Worm (Caenorhabditis elegans) whole organism, L3 larva: ENCODE results near the gene pdha-1.

Experiments
- R02D3.7 ChIP-seq: fragments of 150-350 bp; optimal IDR thresholded peaks from 2 replicates; lab custom pipeline; 2014; ENCODE audit warnings: missing biosample characterization, missing genetic modification characterization
- ZK546.5 ChIP-seq: sonication (generic microtip); optimal IDR thresholded peaks from 2 replicates; lab custom pipeline; 2017; ENCODE audit warnings: missing biosample characterization, missing genetic modification characterization
- aly-2 ChIP-seq: fragments of 150-350 bp; optimal IDR thresholded peaks from 2 replicates; lab custom pipeline; 2014; ENCODE audit warnings: missing biosample characterization, missing genetic modification characterization
- ama-1 ChIP-seq: fragments of 150-350 bp; optimal IDR thresholded peaks from 2 replicates; lab custom pipeline; 2018
- ceh-28 ChIP-seq: fragments of 150-350 bp; optimal IDR thresholded peaks from 2 replicates; lab custom pipeline; 2014; ENCODE audit warnings: missing biosample characterization, missing genetic modification reagents, missing genetic modification characterization
- ceh-9 ChIP-seq: sonication (generic microtip); optimal IDR thresholded peaks from 2 replicates; lab custom pipeline; 2018; ENCODE audit warnings: missing biosample characterization, missing genetic modification characterization
- egl-27 ChIP-seq: sonication (generic microtip); optimal IDR thresholded peaks from 4 replicates; lab custom pipeline; 2017; ENCODE audit warnings: missing biosample characterization, missing genetic modification reagents, missing genetic modification characterization
- egl-5 ChIP-seq: fragments of 150-350 bp; optimal IDR thresholded peaks from 2 replicates; lab custom pipeline; 2017; ENCODE audit warnings: missing biosample characterization, missing genetic modification reagents, missing genetic modification characterization, inconsistent platforms
- elt-1 ChIP-seq: fragments of 150-350 bp; optimal IDR thresholded peaks from 2 replicates; lab custom pipeline; 2014; ENCODE audit warnings: missing biosample characterization, missing genetic modification characterization
- elt-2 ChIP-seq: sonication (generic microtip); optimal IDR thresholded peaks from 2 replicates; lab custom pipeline; 2016; ENCODE audit warnings: missing genetic modification reagents, mild to moderate bottlenecking, missing genetic modification characterization, missing compliant biosample characterization
- elt-3 ChIP-seq, 3 experiments: fragments of 150-350 bp in 1 of 3; sonication (generic microtip) in 2 of 3; optimal IDR thresholded peaks; 2 replicates in 2 of 3; 4 replicates in 1 of 3; lab custom pipeline; 2014 to 2017; ENCODE audit warnings: missing biosample characterization in 3 of 3, missing genetic modification characterization in 3 of 3
- eor-1 ChIP-seq, 2 experiments: fragments of 150-350 bp; optimal IDR thresholded peaks; 2 replicates each; lab custom pipeline; 2014 to 2018; ENCODE audit warnings: missing biosample characterization in 2 of 2, missing genetic modification characterization in 2 of 2
- hmg-11 ChIP-seq: sonication (generic microtip); optimal IDR thresholded peaks from 2 replicates; lab custom pipeline; 2016; ENCODE audit warnings: missing genetic modification characterization, missing compliant biosample characterization
- jun-1 ChIP-seq: fragments of 150-350 bp; optimal IDR thresholded peaks from 2 replicates; lab custom pipeline; 2014; ENCODE audit warnings: missing biosample characterization, missing genetic modification reagents, missing genetic modification characterization
- lin-15B ChIP-seq: fragments of 150-350 bp; optimal IDR thresholded peaks from 2 replicates; lab custom pipeline; 2014; ENCODE audit warnings: missing biosample characterization, missing genetic modification characterization
- lin-39 ChIP-seq: fragments of 150-350 bp; optimal IDR thresholded peaks from 2 replicates; lab custom pipeline; 2018; ENCODE audit warnings: missing biosample characterization, missing genetic modification reagents, missing genetic modification characterization
- lsy-12 ChIP-seq: sonication (generic microtip); optimal IDR thresholded peaks from 2 replicates; lab custom pipeline; 2016; ENCODE audit warnings: mild to moderate bottlenecking, missing genetic modification characterization, missing compliant biosample characterization
- mml-1 ChIP-seq: fragments of 150-350 bp; sonication (generic microtip); optimal IDR thresholded peaks from 3 replicates; lab custom pipeline; 2014; ENCODE audit warnings: missing biosample characterization, missing genetic modification characterization
- nfya-1 ChIP-seq: sonication (generic microtip); optimal IDR thresholded peaks from 2 replicates; lab custom pipeline; 2017; ENCODE audit warnings: missing genetic modification characterization, mild to moderate bottlenecking, missing compliant biosample characterization, antibody characterized with exemption, moderate library complexity; ENCODE audit not compliant: insufficient read depth
- nhr-11 ChIP-seq: fragments of 150-350 bp; optimal IDR thresholded peaks from 2 replicates; lab custom pipeline; 2014; ENCODE audit warnings: missing biosample characterization, missing genetic modification characterization
- nhr-237 ChIP-seq: fragments of 150-350 bp; optimal IDR thresholded peaks from 2 replicates; lab custom pipeline; 2014; ENCODE audit warnings: missing biosample characterization, missing genetic modification characterization
- nhr-25 ChIP-seq: sonication (generic microtip); optimal IDR thresholded peaks from 2 replicates; lab custom pipeline; 2017; ENCODE audit warnings: missing biosample characterization, missing genetic modification characterization
- nhr-28 ChIP-seq: fragments of 150-350 bp; optimal IDR thresholded peaks from 2 replicates; lab custom pipeline; 2014; ENCODE audit warnings: missing biosample characterization, missing genetic modification characterization
- nhr-67 ChIP-seq: fragments of 150-350 bp; optimal IDR thresholded peaks from 2 replicates; lab custom pipeline; 2014; ENCODE audit warnings: missing biosample characterization, missing genetic modification characterization
- nhr-76 ChIP-seq: fragments of 150-350 bp; sonication (generic microtip); optimal IDR thresholded peaks from 5 replicates; lab custom pipeline; 2014; ENCODE audit warnings: missing biosample characterization, missing genetic modification characterization
- pha-4 ChIP-seq: fragments of 150-350 bp; optimal IDR thresholded peaks from 2 replicates; lab custom pipeline; 2014; ENCODE audit warnings: missing biosample characterization, missing genetic modification reagents, missing genetic modification characterization
- pqm-1 ChIP-seq: fragments of 150-350 bp; optimal IDR thresholded peaks from 2 replicates; lab custom pipeline; 2017; ENCODE audit warnings: missing biosample characterization, missing genetic modification characterization, inconsistent platforms
- sea-2 ChIP-seq: fragments of 150-350 bp; sonication (generic microtip); optimal IDR thresholded peaks from 4 replicates; lab custom pipeline; 2014; ENCODE audit warnings: missing biosample characterization, missing genetic modification reagents, missing genetic modification characterization
- skn-1 ChIP-seq: fragments of 150-350 bp; optimal IDR thresholded peaks from 2 replicates; lab custom pipeline; 2014; ENCODE audit warnings: missing biosample characterization, missing genetic modification characterization
- snpc-4 ChIP-seq: fragments of 150-350 bp; optimal IDR thresholded peaks from 2 replicates; lab custom pipeline; 2014; ENCODE audit warnings: missing biosample characterization, missing genetic modification characterization
- tbx-2 ChIP-seq: sonication (generic microtip); optimal IDR thresholded peaks from 2 replicates; lab custom pipeline; 2016; ENCODE audit warnings: mild to moderate bottlenecking, missing genetic modification characterization, missing compliant biosample characterization
- unc-39 ChIP-seq: sonication (generic microtip); optimal IDR thresholded peaks from 4 replicates; lab custom pipeline; 2017; ENCODE audit warnings: missing biosample characterization, missing genetic modification characterization
- unc-62 ChIP-seq: fragments of 150-350 bp; sonication (generic microtip); optimal IDR thresholded peaks from 4 replicates; lab custom pipeline; 2014; ENCODE audit warnings: missing biosample characterization, missing genetic modification reagents, missing genetic modification characterization
- ztf-4 ChIP-seq: fragments of 150-350 bp; optimal IDR thresholded peaks from 2 replicates; lab custom pipeline; 2014; ENCODE audit warnings: missing biosample characterization, missing genetic modification characterization

pdha-1 gene

DNA sequence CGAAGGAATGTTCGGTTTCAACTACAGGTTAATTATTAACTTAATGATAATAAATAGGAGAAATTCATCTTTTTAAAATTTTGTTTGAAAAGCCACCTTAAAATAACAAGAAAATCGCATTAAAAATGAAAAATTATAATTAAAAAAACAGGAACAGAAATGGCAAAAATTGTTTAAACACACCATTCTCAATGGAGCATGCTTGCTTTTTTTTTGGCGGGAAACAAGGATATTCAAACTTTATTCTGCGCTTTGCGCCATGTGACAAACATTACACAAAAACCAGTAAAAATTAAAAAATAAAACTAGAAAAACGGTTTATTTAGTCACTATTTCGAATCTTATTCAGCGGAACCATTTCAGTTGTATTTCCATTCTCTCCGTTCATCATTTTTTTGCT, 37.4 kb upstream of the pdha-1 start:
- TF ChIP-seq nhr-76 (tag; lab: Kevin White, UChicago): no peak
- no peak for TF ChIP-seq tbx-2 (tag; lab: Kevin White, UChicago)
- no peak for TF ChIP-seq snpc-4 (tag; lab: Kevin White, UChicago)
- TF ChIP-seq hmg-11 (tag; lab: Kevin White, UChicago): no peak
- TF ChIP-seq jun-1 (tag; lab: Kevin White, UChicago): no peak
- no peak for TF ChIP-seq sea-2 (GFP tag; lab: Kevin White, UChicago)
- TF ChIP-seq nhr-237 (tag; lab: Kevin White, UChicago): no peak
- no peak for TF ChIP-seq ama-1 (lab: Kevin White, UChicago)
- TF ChIP-seq unc-62: no peak
- TF ChIP-seq pqm-1 (tag; lab: Kevin White, UChicago): no peak
- TF ChIP-seq unc-39: no peak
- no peak for TF ChIP-seq nhr-67 (tag; lab: Kevin White, UChicago)
- no peak for TF ChIP-seq nhr-28 (tag; lab: Kevin White, UChicago)
- no peak for TF ChIP-seq nhr-11 (tag; lab: Kevin White, UChicago)
- no peak for TF ChIP-seq lin-39 (tag; lab: Kevin White, UChicago)
- TF ChIP-seq, all 47 proteins: peak for 0

DNA sequence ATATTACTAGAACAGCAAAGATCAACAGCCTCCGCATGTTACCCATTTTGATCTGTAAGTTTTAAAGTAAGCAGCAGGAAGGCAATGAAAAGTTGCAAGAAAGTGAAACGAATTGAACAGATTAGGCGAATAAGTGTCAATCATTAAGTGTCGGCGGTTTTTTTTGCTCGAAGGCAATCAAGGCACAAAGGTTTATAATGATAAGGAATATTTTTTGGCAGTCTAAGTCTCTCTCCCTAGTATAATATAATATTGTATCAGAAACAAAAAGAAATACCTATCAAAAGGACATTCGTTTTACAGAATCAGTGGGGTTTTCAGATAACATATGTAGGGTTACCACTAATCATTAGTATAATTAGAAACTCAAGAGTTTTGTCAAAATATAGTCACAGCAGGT, 33.4 kb upstream of the pdha-1 start, which contains the start of gene nrf-6:
Gene nrf-6, minus strand, starts transcription at position 52 of the 400 bp plus-strand sequence.
- TF ChIP-seq sea-2 (GFP tag; lab: Kevin White, UChicago) (no peak), elt-3 (tag; optimal IDR thresholded peaks at IDR 0.05; lab: Kevin White, UChicago) (no peak), egl-27 (tag; lab: Kevin White, UChicago) (no peak), skn-1 (tag; lab: Kevin White, UChicago) (no peak), pqm-1 (tag; lab: Kevin White, UChicago) (peak; percentile 62), tbx-2 (tag; lab: Kevin White, UChicago) (no peak), lin-39 (tag; lab: Kevin White, UChicago) (no peak), mml-1 (tag; lab: Kevin White, UChicago) (no peak), elt-1 (tag; lab: Kevin White, UChicago) (no peak), hmg-11 (tag; lab: Kevin White, UChicago) (no peak), ztf-4 (tag; lab: Kevin White, UChicago) (no peak), elt-2 (tag; lab: Kevin White, UChicago) (peak; percentile 87)

- no peak for TF ChIP-seq aly-2 (tag; lab: Kevin White, UChicago)
- TF ChIP-seq nhr-28 (tag; lab: Kevin White, UChicago): no peak
- TF ChIP-seq elt-2 (tag; lab: Kevin White, UChicago): peak; percentile 52
These were observed 32.1 kb upstream of the pdha-1 start for ce11 chrII:8034008-8034407.

DNA sequence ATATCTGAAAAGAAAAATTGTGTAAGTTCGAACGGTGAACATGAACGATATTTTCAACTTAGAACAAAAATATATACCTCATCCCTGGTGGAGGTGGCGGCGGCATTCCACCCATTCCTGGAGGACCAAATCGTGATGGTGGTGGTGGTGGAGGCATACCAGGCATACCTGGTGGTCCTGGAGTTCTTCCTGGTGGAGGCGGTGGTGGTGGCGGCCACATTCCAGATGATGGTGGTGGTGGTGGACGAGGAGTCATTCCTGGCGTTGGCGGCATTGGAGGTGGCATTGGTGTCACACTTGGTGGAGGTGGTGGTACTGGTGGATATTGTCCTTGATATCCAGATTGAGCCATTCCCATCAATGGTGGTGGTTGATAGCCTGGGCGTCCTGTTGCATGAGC, 31.5 kb upstream of the pdha-1 start:
- TF ChIP-seq pha-4 (tag; lab: Kevin White, UChicago) (no peak), pqm-1 (tag; lab: Kevin White, UChicago) (no peak), ZK546.5 (tag; lab: Kevin White, UChicago) (no peak), nfya-1 (tag; lab: Kevin White, UChicago) (no peak), R02D3.7 (tag; lab: Kevin White, UChicago) (no peak), ceh-28 (no peak), ama-1 (lab: Kevin White, UChicago) (no peak), elt-3 (tag; optimal IDR thresholded peaks at IDR 0.05; lab: Kevin White, UChicago) (no peak), lsy-12 (tag; lab: Kevin White, UChicago) (no peak), eor-1 (tag; optimal IDR thresholded peaks at IDR 0.05; lab: Kevin White, UChicago) (no peak), nhr-25 (tag; lab: Kevin White, UChicago) (no peak)

- TF ChIP-seq nhr-237 (tag; lab: Kevin White, UChicago) (no peak), lin-15B (tag; lab: Kevin White, UChicago) (no peak)
- TF ChIP-seq, all 47 proteins: peak for 0
These were observed 30.4 kb upstream of the pdha-1 start, which contains the start of gene sap-49 for ce11 chrII:8035667-8036066. sap-49 (minus strand) TSS chrII:8035767.

- TF ChIP-seq nhr-28 (tag; lab: Kevin White, UChicago) (no peak), aly-2 (tag; lab: Kevin White, UChicago) (no peak), snpc-4 (tag; lab: Kevin White, UChicago) (no peak), ceh-9 (tag; lab: Kevin White, UChicago) (no peak), hmg-11 (tag; lab: Kevin White, UChicago) (no peak), egl-27 (tag; lab: Kevin White, UChicago) (no peak), lin-15B (tag; lab: Kevin White, UChicago) (no peak), elt-2 (tag; lab: Kevin White, UChicago) (no peak), R02D3.7 (tag; lab: Kevin White, UChicago) (no peak), egl-5 (tag; lab: Kevin White, UChicago) (no peak)
These were observed 28.8 kb upstream of the pdha-1 start, which contains the start of gene arp-6 for ce11 chrII:8037246-8037645. arp-6 (minus strand) TSS chrII:8037346.
